Worm (Caenorhabditis elegans) whole organism, young adult: ENCODE results near the gene R10E11.5.
A peak's percentile ranks its signal among the peaks of the same experiment; 100 is the strongest.

ENCODE experiments used
- B0261.1 ChIP-seq: sonication (generic microtip); optimal IDR thresholded peaks from 2 replicates; lab custom pipeline; 2016; ENCODE audit warnings: mild to moderate bottlenecking, missing genetic modification characterization, moderate library complexity, missing compliant biosample characterization
- B0336.3 ChIP-seq: fragments of 200-800 bp; sonication (Bioruptor generic); IDR thresholded peaks from 2 replicates; pipeline ENCODE4 v1.3.6; 2022; ENCODE audit warnings: missing genetic modification characterization, missing compliant biosample characterization
- F33H1.4 ChIP-seq: fragments of 200-800 bp; sonication (Bioruptor generic); IDR thresholded peaks from 2 replicates; pipeline ENCODE4 v1.3.6; 2022; ENCODE audit warnings: missing genetic modification reagents, missing genetic modification characterization, missing compliant biosample characterization
- F49E8.2 ChIP-seq: sonication (generic microtip); optimal IDR thresholded peaks from 3 replicates; lab custom pipeline; 2017; ENCODE audit warnings: missing genetic modification characterization, mild to moderate bottlenecking, missing compliant biosample characterization, antibody characterized with exemption, moderate library complexity; ENCODE audit not compliant: insufficient read depth
- T26A5.8 ChIP-seq: sonication (generic microtip); optimal IDR thresholded peaks from 2 replicates; lab custom pipeline; 2016; ENCODE audit warnings: missing genetic modification characterization, missing compliant biosample characterization
- Y79H2A.3 ChIP-seq: fragments of 200-800 bp; sonication (Bioruptor generic); conservative IDR thresholded peaks from 2 replicates; pipeline ENCODE4 v1.3.6; 2022; ENCODE audit warnings: missing genetic modification reagents, missing genetic modification characterization, missing compliant biosample characterization
- Y95B8A.8 ChIP-seq: fragments of 200-800 bp; sonication (Bioruptor generic); IDR thresholded peaks from 2 replicates; pipeline ENCODE4 v1.3.6; 2022; ENCODE audit warnings: missing genetic modification reagents, missing genetic modification characterization, missing compliant biosample characterization
- akir-1 ChIP-seq: fragments of 200-800 bp; sonication (Bioruptor generic); optimal IDR thresholded peaks from 2 replicates; lab custom pipeline; 2018; ENCODE audit warnings: mild to moderate bottlenecking, missing genetic modification characterization, moderate library complexity, missing compliant biosample characterization
- ama-1 ChIP-seq, 3 experiments: fragments of 150-350 bp in 1 of 3; sonication (generic microtip) in 2 of 3; optimal IDR thresholded peaks; 2 replicates each; lab custom pipeline; 2014 to 2018; ENCODE audit warnings: missing biosample characterization in 2 of 3, missing genetic modification characterization in 2 of 3, missing genetic modification reagents in 2 of 3
- aptf-2 ChIP-seq: fragments of 200-800 bp; sonication (Bioruptor generic); conservative IDR thresholded peaks from 2 replicates; pipeline ENCODE4 v1.3.6; 2022; ENCODE audit warnings: missing genetic modification reagents, missing genetic modification characterization, missing compliant biosample characterization
- attf-6 ChIP-seq: fragments of 200-800 bp; sonication (Bioruptor generic); IDR thresholded peaks from 2 replicates; pipeline ENCODE4 v1.3.6; 2022; ENCODE audit warnings: missing genetic modification reagents, missing genetic modification characterization, missing compliant biosample characterization
- bed-1 ChIP-seq: fragments of 200-800 bp; sonication (Bioruptor generic); IDR thresholded peaks from 2 replicates; pipeline ENCODE4 v1.3.6; 2022; ENCODE audit warnings: missing genetic modification reagents, missing genetic modification characterization, missing compliant biosample characterization
- ceh-58 ChIP-seq: fragments of 200-800 bp; sonication (Bioruptor generic); IDR thresholded peaks from 2 replicates; pipeline ENCODE4 v1.3.6; 2022; ENCODE audit warnings: missing genetic modification characterization, missing compliant biosample characterization
- die-1 ChIP-seq: sonication (generic microtip); optimal IDR thresholded peaks from 2 replicates; lab custom pipeline; 2016; ENCODE audit warnings: missing genotype, mild to moderate bottlenecking, missing genetic modification characterization, missing compliant biosample characterization
- egl-18 ChIP-seq: fragments of 200-800 bp; sonication (Bioruptor generic); IDR thresholded peaks from 2 replicates; pipeline ENCODE4 v1.3.6; 2022; ENCODE audit warnings: missing genetic modification reagents, missing genetic modification characterization, missing compliant biosample characterization
- egl-44 ChIP-seq: fragments of 200-800 bp; sonication (Bioruptor generic); IDR thresholded peaks from 2 replicates; pipeline ENCODE4 v1.3.6; 2022; ENCODE audit warnings: missing genetic modification reagents, missing genetic modification characterization, missing compliant biosample characterization
- hmg-1.2 ChIP-seq: fragments of 200-800 bp; sonication (Bioruptor generic); IDR thresholded peaks from 2 replicates; pipeline ENCODE4 v1.3.6; 2022; ENCODE audit warnings: missing genetic modification reagents, missing genetic modification characterization, missing compliant biosample characterization
- let-607 ChIP-seq, 2 experiments: fragments of 200-800 bp in 1 of 2; sonication (Bioruptor generic) in 1 of 2; sonication (generic microtip) in 1 of 2; optimal IDR thresholded peaks; 2 replicates each; lab custom pipeline; 2016 to 2018; ENCODE audit warnings: mild to moderate bottlenecking in 2 of 2, missing compliant biosample characterization in 2 of 2, missing genetic modification characterization in 2 of 2, moderate library complexity in 2 of 2, missing genotype in 1 of 2
- lin-40 ChIP-seq: sonication (generic microtip); optimal IDR thresholded peaks from 2 replicates; lab custom pipeline; 2016; ENCODE audit warnings: missing genetic modification characterization, mild to moderate bottlenecking, missing compliant biosample characterization, missing genotype, missing genetic modification reagents
- lir-1 ChIP-seq: fragments of 200-800 bp; sonication (Bioruptor generic); conservative IDR thresholded peaks from 2 replicates; pipeline ENCODE4 v1.3.6; 2022; ENCODE audit warnings: missing genetic modification reagents, missing genetic modification characterization, missing compliant biosample characterization
- madf-10 ChIP-seq: sonication (generic microtip); optimal IDR thresholded peaks from 2 replicates; lab custom pipeline; 2016; ENCODE audit warnings: mild to moderate bottlenecking, missing genetic modification characterization, missing compliant biosample characterization
- madf-8 ChIP-seq: fragments of 200-800 bp; sonication (Bioruptor generic); conservative IDR thresholded peaks from 2 replicates; pipeline ENCODE4 v1.3.6; 2022; ENCODE audit warnings: missing genetic modification reagents, missing genetic modification characterization, missing compliant biosample characterization
- mes-4 ChIP-seq: sonication (generic microtip); optimal IDR thresholded peaks from 2 replicates; lab custom pipeline; 2016; ENCODE audit warnings: missing genotype, missing genetic modification characterization, missing compliant biosample characterization
- mxl-1 ChIP-seq: sonication (generic microtip); optimal IDR thresholded peaks from 2 replicates; lab custom pipeline; 2016; ENCODE audit warnings: missing genetic modification characterization, missing compliant biosample characterization
- nhr-179 ChIP-seq: sonication (generic microtip); optimal IDR thresholded peaks from 2 replicates; lab custom pipeline; 2016; ENCODE audit warnings: mild to moderate bottlenecking, missing genetic modification characterization, missing compliant biosample characterization
- nhr-80 ChIP-seq: sonication (generic microtip); optimal IDR thresholded peaks from 2 replicates; lab custom pipeline; 2016; ENCODE audit warnings: missing genetic modification characterization, missing compliant biosample characterization
- pha-4 ChIP-seq: fragments of 150-350 bp; sonication (generic microtip); optimal IDR thresholded peaks from 2 replicates; lab custom pipeline; 2014; ENCODE audit warnings: missing biosample characterization, missing genetic modification reagents, missing genetic modification characterization
- rec-8 ChIP-seq, 2 experiments: sonication (generic microtip); optimal IDR thresholded peaks; 2 replicates each; lab custom pipeline; 2016; ENCODE audit warnings: mild to moderate bottlenecking in 2 of 2, missing genetic modification characterization in 2 of 2, missing genetic modification reagents in 2 of 2, missing genotype in 2 of 2, missing biosample characterization in 1 of 2, missing compliant biosample characterization in 1 of 2, moderate library complexity in 1 of 2
- rpc-1 ChIP-seq, 2 experiments: fragments of 150-350 bp in 1 of 2; sonication (generic microtip) in 1 of 2; optimal IDR thresholded peaks; 2 replicates each; lab custom pipeline; 2014 to 2018; ENCODE audit warnings: missing biosample characterization in 1 of 2, missing genetic modification characterization in 1 of 2, missing genetic modification reagents in 1 of 2, missing genotype in 1 of 2
- sea-2 ChIP-seq: fragments of 200-800 bp; sonication (Bioruptor generic); IDR thresholded peaks from 2 replicates; pipeline ENCODE4 v1.3.6; 2022; ENCODE audit warnings: missing genetic modification characterization, missing compliant biosample characterization
- snpc-1.1 ChIP-seq: sonication (generic microtip); optimal IDR thresholded peaks from 2 replicates; lab custom pipeline; 2017; ENCODE audit warnings: missing genetic modification characterization, mild to moderate bottlenecking, missing compliant biosample characterization, antibody characterized with exemption, moderate library complexity, missing genotype, missing genetic modification reagents; ENCODE audit not compliant: insufficient read depth
- snpc-4 ChIP-seq, 5 experiments: fragments of 150-350 bp in 1 of 5; sonication (generic microtip) in 4 of 5; optimal IDR thresholded peaks; 2 replicates each; lab custom pipeline; 2014 to 2018; ENCODE audit warnings: missing genetic modification characterization in 5 of 5, missing biosample characterization in 3 of 5, antibody characterized with exemption in 2 of 5, mild to moderate bottlenecking in 2 of 5, missing compliant biosample characterization in 2 of 5, missing genotype in 2 of 5, moderate library complexity in 2 of 5, missing genetic modification reagents in 1 of 5
- zim-3 ChIP-seq: sonication (generic microtip); optimal IDR thresholded peaks from 2 replicates; lab custom pipeline; 2017; ENCODE audit warnings: mild to moderate bottlenecking, missing genetic modification characterization, moderate library complexity, missing compliant biosample characterization
- ztf-22 ChIP-seq: fragments of 200-800 bp; sonication (Bioruptor generic); optimal IDR thresholded peaks from 2 replicates; lab custom pipeline; 2018; ENCODE audit warnings: mild to moderate bottlenecking, missing genetic modification characterization, moderate library complexity, missing compliant biosample characterization
- ztf-25 ChIP-seq: fragments of 200-800 bp; sonication (Bioruptor generic); IDR thresholded peaks from 2 replicates; pipeline ENCODE4 v1.3.6; 2022; ENCODE audit warnings: missing genetic modification reagents, missing genetic modification characterization, missing compliant biosample characterization
- ztf-26 ChIP-seq: sonication (generic microtip); optimal IDR thresholded peaks from 2 replicates; lab custom pipeline; 2017; ENCODE audit warnings: missing genetic modification characterization, missing compliant biosample characterization
- ztf-3 ChIP-seq: fragments of 200-800 bp; sonication (Bioruptor generic); optimal IDR thresholded peaks from 2 replicates; lab custom pipeline; 2018; ENCODE audit warnings: mild to moderate bottlenecking, missing genetic modification characterization, missing compliant biosample characterization

The R10E11.5 gene

DNA sequence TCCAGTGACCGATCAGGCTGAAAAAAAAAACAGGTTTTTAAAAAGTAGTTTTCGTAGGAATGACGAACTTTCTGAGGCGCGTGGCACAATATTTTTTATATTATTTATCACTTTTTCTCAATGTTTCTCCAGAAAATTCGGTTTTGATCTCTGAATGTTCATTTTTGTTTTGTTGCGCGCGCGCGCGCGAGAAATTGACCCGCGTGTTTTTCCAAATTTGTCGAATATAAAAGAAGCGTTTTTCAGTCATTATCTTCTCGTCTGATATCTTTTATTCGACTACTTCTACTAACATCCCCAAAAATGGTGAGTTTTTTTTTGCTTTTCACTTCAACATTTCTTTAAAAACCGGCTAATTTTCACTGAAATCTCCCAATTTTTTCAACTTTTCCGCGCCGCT lies 30.6 kb downstream of the R10E11.5 start, which contains the start of gene rmd-1 (continued):
- no peak for TF ChIP-seq rec-8 (tag; optimal IDR thresholded peaks at IDR 0.05; lab: Kevin White, UChicago)
- TF ChIP-seq egl-44 (GFP tag; lab: Robert Waterston, UW) = no peak
- TF ChIP-seq rpc-1 (optimal IDR thresholded peaks at IDR 0.05; lab: Kevin White, UChicago) = no peak
- no peak for TF ChIP-seq rpc-1 (tag; optimal IDR thresholded peaks at IDR 0.05; lab: Kevin White, UChicago)
- TF ChIP-seq ztf-25 = no peak
- TF ChIP-seq pha-4 = no peak
- no peak for TF ChIP-seq B0261.1 (tag; lab: Kevin White, UChicago)
- no peak for TF ChIP-seq egl-18
- no peak for TF ChIP-seq lir-1 (GFP tag; lab: Robert Waterston, UW)
- no peak for TF ChIP-seq mes-4 (tag; lab: Kevin White, UChicago)
- no peak for TF ChIP-seq B0336.3 (GFP tag; lab: Robert Waterston, UW)
- peak; percentile 88 for TF ChIP-seq madf-8 (GFP tag; lab: Robert Waterston, UW)
- TF ChIP-seq snpc-1.1 (tag; lab: Kevin White, UChicago) = no peak
- TF ChIP-seq ztf-22 (GFP tag; lab: Kevin White, UChicago) = no peak
- no peak for TF ChIP-seq sea-2 (GFP tag; lab: Robert Waterston, UW)
- TF ChIP-seq mxl-1 (tag; lab: Kevin White, UChicago) = no peak
- no peak for TF ChIP-seq bed-1
- no peak for TF ChIP-seq T26A5.8
- no peak for TF ChIP-seq ama-1 (optimal IDR thresholded peaks at IDR 0.05; lab: Kevin White, UChicago)
- TF ChIP-seq ama-1 (GFP tag; optimal IDR thresholded peaks at IDR 0.05; lab: Kevin White, UChicago) = no peak
- TF ChIP-seq Y79H2A.3 (GFP tag; lab: Robert Waterston, UW) = no peak
- no peak for TF ChIP-seq ztf-26
- TF ChIP-seq die-1 (tag; lab: Kevin White, UChicago) = no peak
- no peak for TF ChIP-seq akir-1 (GFP tag; lab: Kevin White, UChicago)
- peak; percentile 72 for TF ChIP-seq F33H1.4 (GFP tag; lab: Robert Waterston, UW)
- TF ChIP-seq aptf-2 = no peak
- TF ChIP-seq hmg-1.2 (GFP tag; lab: Robert Waterston, UW) = peak; percentile 17; the same call in 1 of the 2 replicates
- TF ChIP-seq ztf-3 (GFP tag; lab: Kevin White, UChicago) = no peak
- TF ChIP-seq ceh-58 (GFP tag; lab: Robert Waterston, UW) = no peak
- TF ChIP-seq attf-6 = no peak
- 0 out of 2 replicates have a peak, but pooled peaks have one; percentile 40 for TF ChIP-seq Y95B8A.8 (GFP tag; lab: Robert Waterston, UW)
- TF ChIP-seq madf-10 = no peak
- TF ChIP-seq, all 124 proteins: peak for 25

DNA sequence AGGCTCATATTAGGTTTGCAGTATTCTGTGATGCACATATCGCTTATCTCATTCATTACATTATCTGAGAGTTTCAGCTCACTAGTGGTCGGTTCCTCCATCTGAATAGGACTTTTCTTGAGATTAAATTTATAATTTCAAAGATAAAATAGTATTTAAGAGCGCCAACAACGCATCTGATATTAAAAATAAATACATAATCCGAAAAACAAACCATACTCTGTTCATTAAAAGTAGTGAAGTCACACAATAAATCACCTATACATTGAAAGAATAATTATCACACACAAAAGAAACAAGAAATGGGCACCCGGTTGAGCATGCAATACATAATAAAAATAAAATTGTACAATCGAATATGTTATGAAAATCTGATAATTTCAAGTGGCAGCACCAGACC lies 32.0 kb downstream of the R10E11.5 start, which contains the start of gene vps-53:
vps-53 (minus strand) TSS at position 101 of the 400 bp plus-strand sequence.
- no peak for TF ChIP-seq F49E8.2 (tag; lab: Kevin White, UChicago)
- TF ChIP-seq, all 124 proteins: peak for 0

- TF ChIP-seq snpc-4 (GFP tag; optimal IDR thresholded peaks at IDR 0.05; lab: Kevin White, UChicago) = no peak
- TF ChIP-seq snpc-4 (tag; optimal IDR thresholded peaks at IDR 0.05; lab: Kevin White, UChicago) = peak in 1 of 4 experiments; percentile 28
- peak; percentile 33 for TF ChIP-seq ama-1 (optimal IDR thresholded peaks at IDR 0.05; lab: Kevin White, UChicago)
- TF ChIP-seq ama-1 (GFP tag; optimal IDR thresholded peaks at IDR 0.05; lab: Kevin White, UChicago) = no peak
- TF ChIP-seq lin-40 (tag; lab: Kevin White, UChicago) = peak; percentile 37
- peak; percentile 58; the same call in 1 of the 2 replicates for TF ChIP-seq hmg-1.2 (GFP tag; lab: Robert Waterston, UW)
- no peak for TF ChIP-seq nhr-179 (tag; lab: Kevin White, UChicago)
- TF ChIP-seq nhr-80 (tag; lab: Kevin White, UChicago) = peak; percentile 67
- TF ChIP-seq zim-3 (tag; lab: Kevin White, UChicago) = no peak
- peak in 1 of 2 experiments; percentile 29 for TF ChIP-seq let-607 (tag; optimal IDR thresholded peaks at IDR 0.05; lab: Kevin White, UChicago)
Measured at ce11 chrIII:9752852-9753251, 36.6 kb downstream of the R10E11.5 start, which contains the start of gene ech-6. ech-6 (minus strand) TSS chrIII:9752883.
